Fruit fly (Drosophila melanogaster) S2 (cell line): ENCODE measurements around the gene d-cup.

Source experiments
- CG8478 ChIP-seq: fragments of >200 bp; optimal IDR thresholded peaks from 2 replicates; lab custom pipeline; 2018
- CTCF ChIP-seq, 2 experiments: fragments of >200 bp; optimal IDR thresholded peaks; 2 replicates each; lab custom pipeline; 2018

DNA sequence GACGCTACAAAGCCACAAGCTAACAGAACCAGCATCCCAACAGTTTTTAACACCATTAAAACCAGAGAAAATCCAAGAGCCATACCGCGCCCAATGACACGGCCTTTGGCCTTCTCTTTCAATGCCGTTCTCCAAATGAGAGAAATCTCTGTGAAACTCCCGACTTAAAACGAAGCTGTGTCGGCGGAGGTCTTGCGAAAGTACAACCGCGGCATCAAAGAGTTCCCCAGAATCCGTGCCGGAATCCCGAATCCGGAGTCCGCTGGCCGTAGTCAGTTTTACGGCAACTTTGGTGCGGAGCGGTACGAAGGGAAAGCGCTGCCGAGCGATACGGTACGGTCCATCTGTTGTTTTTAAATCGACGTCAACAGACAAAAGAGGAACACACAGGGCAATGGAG is 24.1 kb downstream of the d-cup start, which contains the start of gene beat-Vb:
- TF ChIP-seq CG8478 (lab: Kevin White, UChicago), result no peak
- TF ChIP-seq CTCF (optimal IDR thresholded peaks at IDR 0.05; lab: Kevin White, UChicago), result no peak
